Worm (Caenorhabditis elegans): ENCODE results near the gene R02C2.7.

DNA sequence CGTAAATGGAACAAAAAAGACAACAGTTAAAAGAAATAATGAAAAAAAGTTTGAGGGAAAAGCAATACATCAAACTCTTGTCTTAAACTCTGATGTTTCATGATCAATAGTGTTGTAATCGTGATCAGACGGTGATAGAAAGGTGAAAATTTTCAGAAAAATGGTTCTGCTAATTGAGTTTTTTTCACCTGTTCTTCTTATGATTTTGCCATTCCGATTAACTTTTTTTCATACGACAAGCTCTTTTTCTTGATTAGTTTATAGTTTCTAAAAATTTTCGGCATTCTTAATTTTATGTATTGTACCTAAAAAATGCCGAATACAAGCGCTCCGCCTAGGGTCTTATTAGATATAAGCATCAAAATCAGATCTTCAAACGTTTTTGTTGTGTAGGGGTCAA is 26.7 kb downstream of the R02C2.7 start:
- TF ChIP-seq athp-1 (tag; optimal IDR thresholded peaks at IDR 0.05) (no peak), ama-1 (optimal IDR thresholded peaks at IDR 0.05) (no peak), ama-1 (GFP tag; optimal IDR thresholded peaks at IDR 0.05) (no peak), tbx-9 (tag; optimal IDR thresholded peaks at IDR 0.05; ENCODE audit: borderline replicate concordance) (no peak), nfya-1 (tag; optimal IDR thresholded peaks at IDR 0.05; ENCODE audit: borderline replicate concordance, insufficient read depth) (no peak)

Measured in whole organism, young adult.